Fruit fly (Drosophila melanogaster) whole organism, embryonic: Measurements from ENCODE around the gene CG3764.
A peak's percentile ranks its signal among the peaks of the same experiment; 100 is the strongest.

ENCODE experiments used
- Antp ChIP-seq: fragments of 200-800 bp; sonication (Bioruptor generic); optimal IDR thresholded peaks from 3 replicates; lab custom pipeline; 2016; ENCODE audit warnings: missing biosample characterization, missing genetic modification characterization
- CG10565 ChIP-seq: fragments of 200-800 bp; sonication (Bioruptor generic); optimal IDR thresholded peaks from 3 replicates; lab custom pipeline; 2016; ENCODE audit warnings: missing biosample characterization, mild to moderate bottlenecking, missing genetic modification characterization
- CG1233 ChIP-seq: fragments of 200-800 bp; sonication (Bioruptor generic); optimal IDR thresholded peaks from 4 replicates; lab custom pipeline; 2018; ENCODE audit warnings: missing biosample characterization, mild to moderate bottlenecking, missing genetic modification characterization
- CG13287 ChIP-seq: fragments of 200-800 bp; sonication (Bioruptor generic); IDR thresholded peaks from 2 replicates; pipeline ENCODE4 v1.3.6; 2022; ENCODE audit warnings: missing biosample characterization, missing genetic modification characterization; ENCODE audit not compliant: partially characterized antibody
- CG13624 ChIP-seq: fragments of 200-800 bp; sonication (Bioruptor generic); optimal IDR thresholded peaks from 2 replicates; lab custom pipeline; 2016; ENCODE audit warnings: missing biosample characterization, missing genetic modification characterization
- CG17359 ChIP-seq: fragments of 200-800 bp; sonication (Bioruptor generic); optimal IDR thresholded peaks from 3 replicates; lab custom pipeline; 2018; ENCODE audit warnings: missing biosample characterization, mild to moderate bottlenecking, missing genetic modification characterization, moderate library complexity
- CG18476 ChIP-seq: fragments of 200-800 bp; sonication (Bioruptor generic); optimal IDR thresholded peaks from 2 replicates; lab custom pipeline; 2016; ENCODE audit warnings: missing biosample characterization, mild to moderate bottlenecking, missing genetic modification characterization
- CG2202 ChIP-seq: fragments of 200-800 bp; sonication (Bioruptor generic); optimal IDR thresholded peaks from 2 replicates; lab custom pipeline; 2018; ENCODE audit warnings: missing biosample characterization, mild to moderate bottlenecking, missing genetic modification characterization
- CG3726 ChIP-seq: fragments of 200-800 bp; sonication (Bioruptor generic); IDR thresholded peaks from 3 replicates; pipeline ENCODE4, ENCODE4 v1.3.6; 2022; ENCODE audit warnings: missing biosample characterization, missing genetic modification characterization
- CG4854 ChIP-seq: fragments of 200-800 bp; sonication (Bioruptor generic); optimal IDR thresholded peaks from 2 replicates; lab custom pipeline; 2016; ENCODE audit warnings: missing biosample characterization, missing genetic modification characterization, inconsistent platforms
- CG5245 ChIP-seq: fragments of 200-800 bp; sonication (Bioruptor generic); optimal IDR thresholded peaks from 3 replicates; lab custom pipeline; 2016; ENCODE audit warnings: missing biosample characterization, missing genetic modification characterization
- CG5953 ChIP-seq: fragments of 200-800 bp; sonication (Bioruptor generic); IDR thresholded peaks from 2 replicates; pipeline ENCODE4 v1.3.6; 2022; ENCODE audit warnings: missing biosample characterization, missing genetic modification characterization
- CG8765 ChIP-seq: fragments of 200-800 bp; sonication (Bioruptor generic); IDR thresholded peaks from 2 replicates; pipeline ENCODE4 v1.3.6; 2022; ENCODE audit warnings: missing biosample characterization, missing genetic modification characterization
- CG9817 ChIP-seq: fragments of 200-800 bp; sonication (Bioruptor generic); optimal IDR thresholded peaks from 2 replicates; lab custom pipeline; 2018; ENCODE audit warnings: missing biosample characterization, mild to moderate bottlenecking, missing genetic modification characterization, moderate library complexity
- Dbx ChIP-seq: fragments of 200-800 bp; sonication (Bioruptor generic); IDR thresholded peaks from 3 replicates; pipeline ENCODE4 v1.3.6; 2022; ENCODE audit warnings: missing biosample characterization, missing genetic modification characterization
- Dfd ChIP-seq, 2 experiments: fragments of >200 bp; optimal IDR thresholded peaks; 2 replicates each; lab custom pipeline; 2017; ENCODE audit warnings: missing biosample characterization in 2 of 2, missing genetic modification characterization in 2 of 2
- Dp ChIP-seq: fragments of 200-800 bp; sonication (Bioruptor generic); optimal IDR thresholded peaks from 2 replicates; lab custom pipeline; 2018; ENCODE audit warnings: missing biosample characterization, mild to moderate bottlenecking, missing genetic modification characterization, moderate library complexity
- E2f2 ChIP-seq: fragments of 200-800 bp; sonication (Bioruptor generic); IDR thresholded peaks from 2 replicates; pipeline ENCODE4 v1.3.6; 2022; ENCODE audit warnings: missing biosample characterization, missing genetic modification characterization
- Max ChIP-seq: fragments of 200-800 bp; sonication (Bioruptor generic); optimal IDR thresholded peaks from 2 replicates; lab custom pipeline; 2016; ENCODE audit warnings: missing biosample characterization, mild to moderate bottlenecking, missing genetic modification characterization
- Mes4 ChIP-seq: fragments of 200-800 bp; sonication (Bioruptor generic); optimal IDR thresholded peaks from 2 replicates; lab custom pipeline; 2016; ENCODE audit warnings: missing biosample characterization, missing genetic modification characterization
- NC2α ChIP-seq: fragments of 200-800 bp; sonication (Bioruptor generic); optimal IDR thresholded peaks from 2 replicates; lab custom pipeline; 2016; ENCODE audit warnings: missing biosample characterization, missing genetic modification characterization
- NfI ChIP-seq: fragments of 200-800 bp; sonication (Bioruptor generic); optimal IDR thresholded peaks from 3 replicates; lab custom pipeline; 2018; ENCODE audit warnings: missing biosample characterization, mild to moderate bottlenecking, missing genetic modification characterization, moderate library complexity
- PHDP ChIP-seq: fragments of 200-800 bp; sonication (Bioruptor generic); optimal IDR thresholded peaks from 3 replicates; lab custom pipeline; 2018; ENCODE audit warnings: missing biosample characterization, mild to moderate bottlenecking, missing genetic modification characterization, moderate library complexity
- Pdp1 ChIP-seq, 2 experiments: fragments of 200-800 bp; sonication (Bioruptor generic); optimal IDR thresholded peaks; 3 replicates each; lab custom pipeline; 2016; ENCODE audit warnings: missing biosample characterization in 2 of 2, missing genetic modification characterization in 2 of 2, mild to moderate bottlenecking in 1 of 2, moderate library complexity in 1 of 2
- Ravus ChIP-seq: fragments of 200-800 bp; sonication (Bioruptor generic); IDR thresholded peaks from 2 replicates; pipeline ENCODE4 v1.3.6; 2022; ENCODE audit warnings: missing biosample characterization, missing genetic modification characterization
- abd-A ChIP-seq: fragments of 200-800 bp; sonication (Bioruptor generic); optimal IDR thresholded peaks from 3 replicates; lab custom pipeline; 2019; ENCODE audit warnings: missing biosample characterization, mild to moderate bottlenecking, missing genetic modification characterization, moderate library complexity
- ac ChIP-seq: fragments of 200-800 bp; sonication (Bioruptor generic); optimal IDR thresholded peaks from 3 replicates; lab custom pipeline; 2017; ENCODE audit warnings: missing biosample characterization, mild to moderate bottlenecking, missing genetic modification characterization
- az2 ChIP-seq: fragments of 200-800 bp; sonication (Bioruptor generic); optimal IDR thresholded peaks from 3 replicates; lab custom pipeline; 2016; ENCODE audit warnings: missing biosample characterization, missing genetic modification characterization
- bbx ChIP-seq: fragments of 200-800 bp; sonication (Bioruptor generic); IDR thresholded peaks from 2 replicates; pipeline ENCODE4 v1.3.6; 2022; ENCODE audit warnings: missing biosample characterization, missing genetic modification characterization; ENCODE audit not compliant: partially characterized antibody
- bigmax ChIP-seq: fragments of 200-800 bp; sonication (Bioruptor generic); optimal IDR thresholded peaks from 2 replicates; lab custom pipeline; 2018; ENCODE audit warnings: missing biosample characterization, mild to moderate bottlenecking, missing genetic modification characterization
- corto ChIP-seq: fragments of 200-800 bp; sonication (Bioruptor generic); optimal IDR thresholded peaks from 2 replicates; lab custom pipeline; 2016; ENCODE audit warnings: missing biosample characterization, mild to moderate bottlenecking, missing genetic modification characterization, moderate library complexity
- crp ChIP-seq, 2 experiments: fragments of 200-800 bp; sonication (Bioruptor generic); optimal IDR thresholded peaks; 2 replicates in 1 of 2; 3 replicates in 1 of 2; lab custom pipeline; 2017; ENCODE audit warnings: missing biosample characterization in 2 of 2, missing genetic modification characterization in 2 of 2, mild to moderate bottlenecking in 1 of 2, moderate library complexity in 1 of 2
- grn ChIP-seq: fragments of 200-800 bp; sonication (Bioruptor generic); optimal IDR thresholded peaks from 3 replicates; lab custom pipeline; 2017; ENCODE audit warnings: missing biosample characterization, missing genetic modification characterization
- h ChIP-seq: fragments of >200 bp; optimal IDR thresholded peaks from 2 replicates; lab custom pipeline; 2017
- hkb ChIP-seq, 2 experiments: fragments of 200-800 bp in 1 of 2; fragments of >200 bp in 1 of 2; sonication (Bioruptor generic) in 1 of 2; IDR thresholded peaks in 1 of 2; optimal IDR thresholded peaks in 1 of 2; 2 replicates each; pipeline versions ENCODE4 v1.3.6 to Lab custom; 2017 to 2022; ENCODE audit warnings: missing biosample characterization in 1 of 2, missing genetic modification characterization in 1 of 2
- ind ChIP-seq: fragments of 200-800 bp; sonication (Bioruptor generic); optimal IDR thresholded peaks from 3 replicates; lab custom pipeline; 2016; ENCODE audit warnings: missing biosample characterization, missing genetic modification characterization
- knrl ChIP-seq: fragments of 200-800 bp; sonication (Bioruptor generic); IDR thresholded peaks from 3 replicates; pipeline ENCODE4 v1.3.6; 2022; ENCODE audit warnings: missing biosample characterization, missing genetic modification characterization; ENCODE audit not compliant: partially characterized antibody
- lilli ChIP-seq: fragments of 200-800 bp; sonication (Bioruptor generic); optimal IDR thresholded peaks from 3 replicates; lab custom pipeline; 2016; ENCODE audit warnings: missing biosample characterization, missing genetic modification characterization
- oc ChIP-seq: fragments of 200-800 bp; sonication (Bioruptor generic); optimal IDR thresholded peaks from 2 replicates; lab custom pipeline; 2018; ENCODE audit warnings: missing biosample characterization, mild to moderate bottlenecking, missing genetic modification characterization, moderate library complexity
- peb ChIP-seq: fragments of 200-800 bp; sonication (Bioruptor generic); IDR thresholded peaks from 2 replicates; pipeline ENCODE4 v1.3.6; 2022; ENCODE audit warnings: missing biosample characterization, missing genetic modification characterization
- phol ChIP-seq: fragments of 200-800 bp; sonication (Bioruptor generic); optimal IDR thresholded peaks from 3 replicates; lab custom pipeline; 2018; ENCODE audit warnings: missing biosample characterization, mild to moderate bottlenecking, missing genetic modification characterization, moderate library complexity
- pnt ChIP-seq: fragments of 200-800 bp; sonication (Bioruptor generic); optimal IDR thresholded peaks from 3 replicates; lab custom pipeline; 2016; ENCODE audit warnings: missing biosample characterization, missing genetic modification characterization
- pros ChIP-seq: fragments of 200-800 bp; sonication (Bioruptor generic); optimal IDR thresholded peaks from 3 replicates; lab custom pipeline; 2019; ENCODE audit warnings: missing biosample characterization, mild to moderate bottlenecking, missing genetic modification characterization, moderate library complexity
- schlank ChIP-seq: fragments of 200-800 bp; sonication (Bioruptor generic); optimal IDR thresholded peaks from 2 replicates; lab custom pipeline; 2018; ENCODE audit warnings: missing biosample characterization, mild to moderate bottlenecking, missing genetic modification characterization
- ssp ChIP-seq: fragments of 200-800 bp; sonication (Bioruptor generic); IDR thresholded peaks from 2 replicates; pipeline ENCODE4 v1.3.6; 2022; ENCODE audit warnings: missing biosample characterization, missing genetic modification characterization
- tio ChIP-seq: fragments of 200-800 bp; sonication (Bioruptor generic); optimal IDR thresholded peaks from 2 replicates; lab custom pipeline; 2017; ENCODE audit warnings: missing biosample characterization, missing genetic modification characterization, inconsistent platforms
- tna ChIP-seq: fragments of 200-800 bp; sonication (Bioruptor generic); IDR thresholded peaks from 2 replicates; pipeline ENCODE4 v1.3.6; 2022; ENCODE audit warnings: missing biosample characterization, missing genetic modification characterization; ENCODE audit not compliant: partially characterized antibody
- tup ChIP-seq: fragments of 200-800 bp; sonication (Bioruptor generic); optimal IDR thresholded peaks from 2 replicates; lab custom pipeline; 2016; ENCODE audit warnings: missing biosample characterization, mild to moderate bottlenecking, missing genetic modification characterization, moderate library complexity

Gene CG3764

DNA sequence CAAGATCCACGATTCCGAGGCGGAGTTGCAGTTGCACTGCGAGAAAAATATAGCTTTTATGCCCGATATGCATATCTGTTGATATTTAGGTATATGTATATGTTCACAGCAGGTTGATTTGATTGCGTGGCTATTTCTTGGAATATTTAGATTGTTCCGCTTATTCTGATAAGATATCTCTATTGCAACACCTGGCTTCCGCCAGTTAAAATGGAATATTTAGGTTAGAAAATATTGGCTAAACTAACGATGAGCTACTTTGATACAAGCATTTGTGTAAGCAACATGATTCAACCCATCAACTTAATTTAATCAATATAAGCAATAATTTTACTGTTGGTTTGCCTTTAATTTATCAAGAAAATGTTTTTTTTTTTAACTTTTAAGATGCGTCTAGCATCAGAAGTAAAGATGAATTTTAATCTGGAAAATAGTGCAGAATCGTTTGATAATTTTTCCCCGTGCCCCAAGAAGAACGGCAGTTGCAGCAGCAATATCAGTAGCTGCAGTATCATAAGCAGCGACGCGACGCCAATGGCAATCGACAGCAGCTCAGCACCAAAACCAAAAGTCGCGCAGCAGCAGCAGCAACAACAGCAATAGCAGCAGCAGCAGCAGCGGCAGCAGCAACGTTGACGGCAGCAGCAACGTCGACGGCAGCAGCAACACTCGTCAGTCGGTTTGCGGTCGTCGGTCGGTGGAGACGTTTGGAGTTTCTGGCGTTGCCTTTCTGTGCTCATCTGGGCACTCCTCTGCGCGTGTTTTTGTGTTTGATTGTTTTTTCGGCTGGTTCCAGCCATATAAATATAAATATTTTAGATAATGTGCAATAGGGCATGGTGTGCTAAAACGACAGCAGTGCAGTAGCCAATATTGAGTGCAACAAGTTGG, 36.5 kb downstream of the CG3764 start (continued):
- TF ChIP-seq hkb (optimal IDR thresholded peaks at IDR 0.05; lab: Kevin White, UChicago) (no peak), hkb (GFP tag; IDR thresholded peaks at IDR 0.05; lab: Robert Waterston, UW) (peak; percentile 32; the same call in 1 of the 2 replicates), CG4854 (GFP tag; lab: Kevin White, UChicago) (no peak), pros (no peak), CG1233 (GFP tag; lab: Kevin White, UChicago) (no peak), h (no peak), abd-A (tag; lab: Kevin White, UChicago) (no peak), ssp (GFP tag; lab: Robert Waterston, UW) (no peak), PHDP (tag; lab: Kevin White, UChicago) (no peak), bbx (GFP tag; lab: Robert Waterston, UW) (peak; percentile 39; the same call in 1 of the 2 replicates), az2 (GFP tag; lab: Kevin White, UChicago) (no peak), CG9817 (tag; lab: Kevin White, UChicago) (no peak), knrl (0 out of 3 replicates have a peak, but pooled peaks have one; percentile 14), peb (GFP tag; lab: Robert Waterston, UW) (no peak), E2f2 (GFP tag; lab: Robert Waterston, UW) (no peak), oc (tag; lab: Kevin White, UChicago) (peak; percentile 29), Antp (no peak), corto (GFP tag; lab: Kevin White, UChicago) (no peak), CG13287 (GFP tag; lab: Robert Waterston, UW) (peak; percentile 39; the same call in 1 of the 2 replicates), phol (tag; lab: Kevin White, UChicago) (peak; percentile 25), CG13624 (GFP tag; lab: Kevin White, UChicago) (no peak), pnt (GFP tag; lab: Kevin White, UChicago) (no peak), crp (GFP tag; optimal IDR thresholded peaks at IDR 0.05; lab: Kevin White, UChicago) (no peak), Dp (GFP tag; lab: Kevin White, UChicago) (no peak), CG2202 (tag; lab: Kevin White, UChicago) (no peak), CG3726 (no peak), NfI (GFP tag; lab: Kevin White, UChicago) (no peak), Dfd (GFP tag; optimal IDR thresholded peaks at IDR 0.05; lab: Kevin White, UChicago) (peak in 1 of 2 experiments; percentile 71), lilli (no peak), CG5953 (GFP tag; lab: Robert Waterston, UW) (peak; percentile 37; the same call in 1 of the 2 replicates), CG18476 (GFP tag; lab: Kevin White, UChicago) (no peak), tio (GFP tag; lab: Kevin White, UChicago) (no peak), ind (GFP tag; lab: Kevin White, UChicago) (no peak), CG8765 (GFP tag; lab: Robert Waterston, UW) (no peak), tup (GFP tag; lab: Kevin White, UChicago) (no peak), Dbx (GFP tag; lab: Robert Waterston, UW) (0 out of 3 replicates have a peak, but pooled peaks have one; percentile 10), NC2α (GFP tag; lab: Kevin White, UChicago) (no peak), CG5245 (GFP tag; lab: Kevin White, UChicago) (no peak), schlank (tag; lab: Kevin White, UChicago) (no peak), ac (GFP tag; lab: Kevin White, UChicago) (no peak), grn (GFP tag; lab: Kevin White, UChicago) (no peak), Mes4 (GFP tag; lab: Kevin White, UChicago) (no peak), Ravus (no peak), bigmax (GFP tag; lab: Kevin White, UChicago) (no peak), CG17359 (no peak), CG10565 (GFP tag; lab: Kevin White, UChicago) (no peak), Max (GFP tag; lab: Kevin White, UChicago) (no peak), tna (0 out of 2 replicates have a peak, but pooled peaks have one; percentile 25), Pdp1 (GFP tag; optimal IDR thresholded peaks at IDR 0.05; lab: Kevin White, UChicago) (peak in 1 of 2 experiments; percentile 7)
